Fruit fly (Drosophila melanogaster) whole organism, adult: ENCODE results near the gene RpS3A.
A peak's percentile ranks its signal among the peaks of the same experiment; 100 is the strongest.

ENCODE experiments used
- CG11617 ChIP-seq: fragments of 200-800 bp; sonication (Bioruptor generic); optimal IDR thresholded peaks from 2 replicates; lab custom pipeline; 2017; ENCODE audit warnings: mild to moderate bottlenecking, missing biosample characterization, missing genetic modification reagents, missing genetic modification characterization
- CG12768 ChIP-seq: fragments of 200-800 bp; sonication (Bioruptor generic); optimal IDR thresholded peaks from 2 replicates; lab custom pipeline; 2017; ENCODE audit warnings: missing biosample characterization, missing genetic modification characterization, mild to moderate bottlenecking, moderate library complexity, missing genetic modification reagents
- CG14711 ChIP-seq: fragments of 200-800 bp; sonication (Bioruptor generic); optimal IDR thresholded peaks from 2 replicates; lab custom pipeline; 2018; ENCODE audit warnings: missing biosample characterization, mild to moderate bottlenecking, missing genetic modification characterization, moderate library complexity
- CG1620 ChIP-seq: fragments of 200-800 bp; sonication (Bioruptor generic); optimal IDR thresholded peaks from 2 replicates; lab custom pipeline; 2016; ENCODE audit warnings: missing biosample characterization, missing genetic modification characterization
- CG33017 ChIP-seq: fragments of 200-800 bp; sonication (Bioruptor generic); optimal IDR thresholded peaks from 2 replicates; lab custom pipeline; 2018; ENCODE audit warnings: missing biosample characterization, mild to moderate bottlenecking, missing genetic modification characterization, moderate library complexity
- CG5204 ChIP-seq: fragments of 200-800 bp; sonication (Bioruptor generic); optimal IDR thresholded peaks from 2 replicates; lab custom pipeline; 2016; ENCODE audit warnings: missing biosample characterization, missing genetic modification characterization
- CG7045 ChIP-seq: fragments of 200-800 bp; sonication (Bioruptor generic); optimal IDR thresholded peaks from 2 replicates; lab custom pipeline; 2017; ENCODE audit warnings: missing biosample characterization, mild to moderate bottlenecking, missing genetic modification characterization
- CG7101 ChIP-seq: fragments of 200-800 bp; sonication (Bioruptor generic); optimal IDR thresholded peaks from 2 replicates; lab custom pipeline; 2018; ENCODE audit warnings: missing biosample characterization, mild to moderate bottlenecking, missing genetic modification characterization, moderate library complexity
- Clk ChIP-seq: fragments of 200-800 bp; sonication (Bioruptor generic); optimal IDR thresholded peaks from 2 replicates; lab custom pipeline; 2017; ENCODE audit warnings: missing biosample characterization, missing genetic modification characterization
- Crg-1 ChIP-seq: fragments of 200-800 bp; sonication (Bioruptor generic); optimal IDR thresholded peaks from 2 replicates; lab custom pipeline; 2016; ENCODE audit warnings: missing biosample characterization, missing genetic modification characterization
- Hr96 ChIP-seq: fragments of 200-800 bp; sonication (Bioruptor generic); optimal IDR thresholded peaks from 2 replicates; lab custom pipeline; 2016; ENCODE audit warnings: missing biosample characterization, missing genetic modification characterization
- Mnt ChIP-seq: fragments of 200-800 bp; sonication (Bioruptor generic); optimal IDR thresholded peaks from 2 replicates; lab custom pipeline; 2016; ENCODE audit warnings: missing biosample characterization, mild to moderate bottlenecking, missing genetic modification characterization
- bab1 ChIP-seq: fragments of 200-800 bp; sonication (Bioruptor generic); optimal IDR thresholded peaks from 3 replicates; lab custom pipeline; 2019; ENCODE audit warnings: missing biosample characterization, mild to moderate bottlenecking, missing genetic modification characterization, moderate library complexity
- cic ChIP-seq: fragments of 200-800 bp; sonication (Bioruptor generic); optimal IDR thresholded peaks from 2 replicates; lab custom pipeline; 2017; ENCODE audit warnings: missing biosample characterization, mild to moderate bottlenecking, missing genetic modification characterization, moderate library complexity
- cnc ChIP-seq, 2 experiments: fragments of >200 bp; optimal IDR thresholded peaks; 2 replicates each; lab custom pipeline; 2017
- kay ChIP-seq: fragments of 200-800 bp; sonication (Bioruptor generic); peaks from one replicate; lab custom pipeline; 2016; ENCODE audit warnings: missing biosample characterization, missing genetic modification characterization, borderline replicate concordance
- ovo ChIP-seq: fragments of 200-800 bp; sonication (Bioruptor generic); optimal IDR thresholded peaks from 2 replicates; lab custom pipeline; 2016; ENCODE audit warnings: missing biosample characterization, missing genetic modification characterization
- pad ChIP-seq: fragments of 200-800 bp; sonication (Bioruptor generic); optimal IDR thresholded peaks from 3 replicates; lab custom pipeline; 2017; ENCODE audit warnings: missing biosample characterization, missing genetic modification characterization, mild to moderate bottlenecking, moderate library complexity, missing genetic modification reagents
- tj ChIP-seq: fragments of 200-800 bp; sonication (Bioruptor generic); optimal IDR thresholded peaks from 3 replicates; lab custom pipeline; 2017; ENCODE audit warnings: missing biosample characterization, mild to moderate bottlenecking, missing genetic modification characterization, moderate library complexity
- toe ChIP-seq: fragments of 200-800 bp; sonication (Bioruptor generic); optimal IDR thresholded peaks from 2 replicates; lab custom pipeline; 2016; ENCODE audit warnings: missing biosample characterization, missing genetic modification characterization

Gene RpS3A

dm6 chr4:43936-44260 is 23.1 kb downstream of the RpS3A start:
- TF ChIP-seq CG5204, result no peak
- TF ChIP-seq toe (GFP tag; lab: Kevin White, UChicago), result no peak
- no peak for TF ChIP-seq Crg-1 (GFP tag; lab: Kevin White, UChicago)
- TF ChIP-seq CG7101 (tag; lab: Kevin White, UChicago), result no peak
- no peak for TF ChIP-seq CG7045 (GFP tag; lab: Kevin White, UChicago)
- no peak for TF ChIP-seq CG12768 (GFP tag; lab: Kevin White, UChicago)
- no peak for TF ChIP-seq tj (GFP tag; lab: Kevin White, UChicago)
- no peak for TF ChIP-seq cnc (optimal IDR thresholded peaks at IDR 0.05; lab: Kevin White, UChicago)
- no peak for TF ChIP-seq CG14711 (tag; lab: Kevin White, UChicago)
- no peak for TF ChIP-seq Mnt (GFP tag; lab: Kevin White, UChicago)
- TF ChIP-seq pad (GFP tag; lab: Kevin White, UChicago), result no peak
- no peak for TF ChIP-seq cic
- TF ChIP-seq ovo, result no peak
- no peak for TF ChIP-seq CG11617 (GFP tag; lab: Kevin White, UChicago)
- TF ChIP-seq Hr96, result no peak

dm6 chr4:43179-43935 is 23.6 kb downstream of the RpS3A start, which contains the start of gene PlexB:
Gene PlexB, minus strand, starts transcription at chr4:43778.
- TF ChIP-seq kay (GFP tag; lab: Kevin White, UChicago) (peak; percentile 87), CG11617 (GFP tag; lab: Kevin White, UChicago) (no peak), ovo (peak; percentile 14), bab1 (GFP tag; lab: Kevin White, UChicago) (peak; percentile 45), CG33017 (tag; lab: Kevin White, UChicago) (no peak), Clk (GFP tag; lab: Kevin White, UChicago) (no peak), cnc (optimal IDR thresholded peaks at IDR 0.05; lab: Kevin White, UChicago) (no peak), CG7101 (tag; lab: Kevin White, UChicago) (no peak), tj (GFP tag; lab: Kevin White, UChicago) (peak; percentile 10), cic (no peak), CG12768 (GFP tag; lab: Kevin White, UChicago) (no peak), Crg-1 (GFP tag; lab: Kevin White, UChicago) (no peak)

dm6 chr4:42352-42751 is 24.7 kb downstream of the RpS3A start:
- TF ChIP-seq Hr96, result no peak
- TF ChIP-seq Mnt (GFP tag; lab: Kevin White, UChicago), result no peak
- TF ChIP-seq cic, result no peak
- TF ChIP-seq CG7101 (tag; lab: Kevin White, UChicago), result no peak
- no peak for TF ChIP-seq toe (GFP tag; lab: Kevin White, UChicago)
- TF ChIP-seq CG14711 (tag; lab: Kevin White, UChicago), result no peak
- no peak for TF ChIP-seq CG1620 (GFP tag; lab: Kevin White, UChicago)
- no peak for TF ChIP-seq CG5204
- TF ChIP-seq Clk (GFP tag; lab: Kevin White, UChicago), result no peak
- TF ChIP-seq ovo, result no peak
